Fruit fly (Drosophila melanogaster) whole organism, embryonic: ENCODE data around the gene CG13601.

ENCODE experiments used
- Aef1 ChIP-seq: fragments of 200-800 bp; sonication (Bioruptor generic); IDR thresholded peaks from 3 replicates; pipeline ENCODE4 v1.3.6; 2022; ENCODE audit warnings: missing biosample characterization, missing genetic modification characterization
- Awh ChIP-seq: fragments of 200-800 bp; sonication (Bioruptor generic); IDR thresholded peaks from 2 replicates; pipeline ENCODE4, ENCODE4 v1.3.6; 2022; ENCODE audit warnings: missing biosample characterization, missing genetic modification characterization
- Bdp1 ChIP-seq: fragments of 200-800 bp; sonication (Bioruptor generic); optimal IDR thresholded peaks from 3 replicates; lab custom pipeline; 2016; ENCODE audit warnings: missing biosample characterization, missing genetic modification characterization
- Bgb ChIP-seq: fragments of 200-800 bp; sonication (Bioruptor generic); IDR thresholded peaks from 2 replicates; pipeline ENCODE4 v1.3.6; 2022; ENCODE audit warnings: missing biosample characterization, missing genetic modification characterization; ENCODE audit not compliant: partially characterized antibody
- BtbVII ChIP-seq: fragments of 200-800 bp; sonication (Bioruptor generic); optimal IDR thresholded peaks from 3 replicates; lab custom pipeline; 2017; ENCODE audit warnings: missing biosample characterization, mild to moderate bottlenecking, missing genetic modification characterization
- CG10979 ChIP-seq: fragments of 200-800 bp; sonication (Bioruptor generic); optimal IDR thresholded peaks from 2 replicates; lab custom pipeline; 2018; ENCODE audit warnings: missing biosample characterization, mild to moderate bottlenecking, missing genetic modification characterization, moderate library complexity
- CG1233 ChIP-seq: fragments of 200-800 bp; sonication (Bioruptor generic); optimal IDR thresholded peaks from 4 replicates; lab custom pipeline; 2018; ENCODE audit warnings: missing biosample characterization, mild to moderate bottlenecking, missing genetic modification characterization
- CG13123 ChIP-seq: fragments of 200-800 bp; sonication (Bioruptor generic); optimal IDR thresholded peaks from 2 replicates; lab custom pipeline; 2016; ENCODE audit warnings: missing biosample characterization, missing genetic modification characterization
- CG14965 ChIP-seq: fragments of 200-800 bp; sonication (Bioruptor generic); optimal IDR thresholded peaks from 2 replicates; lab custom pipeline; 2016; ENCODE audit warnings: missing biosample characterization, missing genetic modification characterization, borderline replicate concordance
- CG16813 ChIP-seq: fragments of 200-800 bp; sonication (Bioruptor generic); IDR thresholded peaks from 3 replicates; pipeline ENCODE4 v1.3.6; 2022; ENCODE audit warnings: missing biosample characterization, missing genetic modification characterization; ENCODE audit not compliant: partially characterized antibody
- CG30431 ChIP-seq: fragments of 200-800 bp; sonication (Bioruptor generic); optimal IDR thresholded peaks from 2 replicates; lab custom pipeline; 2017; ENCODE audit warnings: missing biosample characterization, missing genetic modification characterization
- CG3281 ChIP-seq: fragments of 200-800 bp; sonication (Bioruptor generic); optimal IDR thresholded peaks from 3 replicates; lab custom pipeline; 2017; ENCODE audit warnings: missing biosample characterization, mild to moderate bottlenecking, missing genetic modification characterization
- CG4360 ChIP-seq: fragments of 200-800 bp; sonication (Bioruptor generic); IDR thresholded peaks from 2 replicates; pipeline ENCODE4 v1.3.6; 2022; ENCODE audit warnings: missing biosample characterization, missing genetic modification characterization
- CG6813 ChIP-seq: fragments of 200-800 bp; sonication (Bioruptor generic); optimal IDR thresholded peaks from 2 replicates; lab custom pipeline; 2017; ENCODE audit warnings: missing biosample characterization, missing genetic modification characterization, mild to moderate bottlenecking, moderate library complexity, missing genetic modification reagents
- CG7963 ChIP-seq: fragments of 200-800 bp; sonication (Bioruptor generic); IDR thresholded peaks from 3 replicates; pipeline ENCODE4 v1.3.6; 2022; ENCODE audit warnings: missing biosample characterization, missing genetic modification characterization; ENCODE audit not compliant: partially characterized antibody
- CG8290 ChIP-seq, 3 experiments: fragments of 200-800 bp; sonication (Bioruptor generic); optimal IDR thresholded peaks; 2 replicates each; lab custom pipeline; 2016 to 2019; ENCODE audit warnings: missing biosample characterization in 3 of 3, missing genetic modification characterization in 3 of 3, mild to moderate bottlenecking in 2 of 3, moderate library complexity in 1 of 3
- CG8359 ChIP-seq: fragments of 200-800 bp; sonication (Bioruptor generic); optimal IDR thresholded peaks from 2 replicates; lab custom pipeline; 2017; ENCODE audit warnings: missing biosample characterization, mild to moderate bottlenecking, missing genetic modification characterization, borderline replicate concordance
- CG8924 ChIP-seq: fragments of 200-800 bp; optimal IDR thresholded peaks from 3 replicates; lab custom pipeline; 2019; ENCODE audit warnings: missing biosample characterization, mild to moderate bottlenecking, missing genetic modification characterization, moderate library complexity
- CG9932 ChIP-seq: fragments of 200-800 bp; sonication (Bioruptor generic); IDR thresholded peaks from 2 replicates; pipeline ENCODE4 v1.3.6; 2022; ENCODE audit warnings: missing biosample characterization, missing genetic modification characterization
- CoRest ChIP-seq: fragments of 200-800 bp; sonication (Bioruptor generic); optimal IDR thresholded peaks from 3 replicates; lab custom pipeline; 2018; ENCODE audit warnings: missing biosample characterization, mild to moderate bottlenecking, missing genetic modification characterization, moderate library complexity
- Dbx ChIP-seq: fragments of 200-800 bp; sonication (Bioruptor generic); IDR thresholded peaks from 3 replicates; pipeline ENCODE4 v1.3.6; 2022; ENCODE audit warnings: missing biosample characterization, missing genetic modification characterization
- Dek ChIP-seq: fragments of 200-800 bp; sonication (Bioruptor generic); optimal IDR thresholded peaks from 3 replicates; lab custom pipeline; 2019; ENCODE audit warnings: missing biosample characterization, mild to moderate bottlenecking, missing genetic modification characterization, moderate library complexity
- Doc3 ChIP-seq: fragments of 200-800 bp; sonication (Bioruptor generic); IDR thresholded peaks from 3 replicates; pipeline ENCODE4 v1.3.6; 2022; ENCODE audit warnings: missing biosample characterization, missing genetic modification characterization; ENCODE audit not compliant: partially characterized antibody
- Dref ChIP-seq: fragments of 200-800 bp; sonication (Bioruptor generic); IDR thresholded peaks from 2 replicates; pipeline ENCODE4 v1.3.6; 2022; ENCODE audit warnings: missing biosample characterization, missing genetic modification characterization
- E2f1 ChIP-seq: fragments of 200-800 bp; sonication (Bioruptor generic); IDR thresholded peaks from 2 replicates; pipeline ENCODE4 v1.3.6; 2022; ENCODE audit warnings: missing biosample characterization, missing genetic modification characterization
- Ets65A ChIP-seq: fragments of 200-800 bp; sonication (Bioruptor generic); peaks from one replicate; lab custom pipeline; 2016; ENCODE audit warnings: missing biosample characterization, missing genetic modification characterization
- Fer1 ChIP-seq: fragments of 200-800 bp; sonication (Bioruptor generic); optimal IDR thresholded peaks from 2 replicates; lab custom pipeline; 2017; ENCODE audit warnings: missing biosample characterization, mild to moderate bottlenecking, missing genetic modification characterization
- Fer2 ChIP-seq: fragments of 200-800 bp; sonication (Bioruptor generic); optimal IDR thresholded peaks from 2 replicates; lab custom pipeline; 2018; ENCODE audit warnings: missing biosample characterization, mild to moderate bottlenecking, missing genetic modification characterization, moderate library complexity
- HmgD ChIP-seq: fragments of 200-800 bp; sonication (Bioruptor generic); optimal IDR thresholded peaks from 3 replicates; lab custom pipeline; 2016; ENCODE audit warnings: missing biosample characterization, missing genetic modification characterization
- Hmr ChIP-seq: fragments of 200-800 bp; sonication (Bioruptor generic); optimal IDR thresholded peaks from 3 replicates; lab custom pipeline; 2017; ENCODE audit warnings: mild to moderate bottlenecking, missing biosample characterization, missing genetic modification reagents, missing genetic modification characterization
- Med ChIP-seq: fragments of 200-800 bp; sonication (Bioruptor generic); peaks from one replicate; lab custom pipeline; 2016; ENCODE audit warnings: missing biosample characterization, missing genetic modification characterization, mild to moderate bottlenecking, inconsistent platforms, moderate library complexity
- Rfx ChIP-seq: fragments of 200-800 bp; sonication (Bioruptor generic); IDR thresholded peaks from 2 replicates; pipeline ENCODE4 v1.3.6; 2022; ENCODE audit warnings: missing biosample characterization, missing genetic modification characterization
- aop ChIP-seq: fragments of 200-800 bp; sonication (Bioruptor generic); IDR thresholded peaks from 2 replicates; pipeline ENCODE4 v1.3.6; 2022; ENCODE audit warnings: missing biosample characterization, missing genetic modification characterization
- bsh ChIP-seq, 2 experiments: fragments of 200-800 bp; sonication (Bioruptor generic); optimal IDR thresholded peaks; 2 replicates each; lab custom pipeline; 2017 to 2018; ENCODE audit warnings: mild to moderate bottlenecking in 2 of 2, missing biosample characterization in 2 of 2, missing genetic modification characterization in 2 of 2, moderate library complexity in 1 of 2
- corto ChIP-seq: fragments of 200-800 bp; sonication (Bioruptor generic); optimal IDR thresholded peaks from 2 replicates; lab custom pipeline; 2016; ENCODE audit warnings: missing biosample characterization, mild to moderate bottlenecking, missing genetic modification characterization, moderate library complexity
- esg ChIP-seq: fragments of 200-800 bp; sonication (Bioruptor generic); conservative IDR thresholded peaks from 2 replicates; pipeline ENCODE4 v1.3.6; 2022; ENCODE audit warnings: missing biosample characterization, missing genetic modification characterization
- ind ChIP-seq: fragments of 200-800 bp; sonication (Bioruptor generic); optimal IDR thresholded peaks from 3 replicates; lab custom pipeline; 2016; ENCODE audit warnings: missing biosample characterization, missing genetic modification characterization
- knrl ChIP-seq: fragments of 200-800 bp; sonication (Bioruptor generic); IDR thresholded peaks from 3 replicates; pipeline ENCODE4 v1.3.6; 2022; ENCODE audit warnings: missing biosample characterization, missing genetic modification characterization; ENCODE audit not compliant: partially characterized antibody
- mirr ChIP-seq: fragments of 200-800 bp; sonication (Bioruptor generic); optimal IDR thresholded peaks from 3 replicates; lab custom pipeline; 2018; ENCODE audit warnings: missing biosample characterization, mild to moderate bottlenecking, missing genetic modification characterization
- nom ChIP-seq: fragments of 200-800 bp; sonication (Bioruptor generic); optimal IDR thresholded peaks from 2 replicates; lab custom pipeline; 2017; ENCODE audit warnings: missing biosample characterization, missing genetic modification characterization, mild to moderate bottlenecking, moderate library complexity, missing genetic modification reagents
- pros ChIP-seq: fragments of 200-800 bp; sonication (Bioruptor generic); optimal IDR thresholded peaks from 3 replicates; lab custom pipeline; 2019; ENCODE audit warnings: missing biosample characterization, mild to moderate bottlenecking, missing genetic modification characterization, moderate library complexity
- pzg ChIP-seq: fragments of 200-800 bp; sonication (Bioruptor generic); optimal IDR thresholded peaks from 3 replicates; lab custom pipeline; 2018; ENCODE audit warnings: missing biosample characterization, mild to moderate bottlenecking, missing genetic modification characterization, moderate library complexity
- sim ChIP-seq: fragments of 200-800 bp; sonication (Bioruptor generic); IDR thresholded peaks from 2 replicates; pipeline ENCODE4 v1.3.6; 2022; ENCODE audit warnings: missing biosample characterization, missing genetic modification characterization
- tx ChIP-seq: fragments of 200-800 bp; sonication (Bioruptor generic); optimal IDR thresholded peaks from 2 replicates; lab custom pipeline; 2016; ENCODE audit warnings: missing biosample characterization, missing genetic modification characterization
- wek ChIP-seq: fragments of 200-800 bp; sonication (Bioruptor generic); optimal IDR thresholded peaks from 3 replicates; lab custom pipeline; 2018; ENCODE audit warnings: missing biosample characterization, mild to moderate bottlenecking, missing genetic modification characterization, moderate library complexity
- yki ChIP-seq: fragments of >200 bp; optimal IDR thresholded peaks from 3 replicates; lab custom pipeline; 2018

Gene CG13601

DNA sequence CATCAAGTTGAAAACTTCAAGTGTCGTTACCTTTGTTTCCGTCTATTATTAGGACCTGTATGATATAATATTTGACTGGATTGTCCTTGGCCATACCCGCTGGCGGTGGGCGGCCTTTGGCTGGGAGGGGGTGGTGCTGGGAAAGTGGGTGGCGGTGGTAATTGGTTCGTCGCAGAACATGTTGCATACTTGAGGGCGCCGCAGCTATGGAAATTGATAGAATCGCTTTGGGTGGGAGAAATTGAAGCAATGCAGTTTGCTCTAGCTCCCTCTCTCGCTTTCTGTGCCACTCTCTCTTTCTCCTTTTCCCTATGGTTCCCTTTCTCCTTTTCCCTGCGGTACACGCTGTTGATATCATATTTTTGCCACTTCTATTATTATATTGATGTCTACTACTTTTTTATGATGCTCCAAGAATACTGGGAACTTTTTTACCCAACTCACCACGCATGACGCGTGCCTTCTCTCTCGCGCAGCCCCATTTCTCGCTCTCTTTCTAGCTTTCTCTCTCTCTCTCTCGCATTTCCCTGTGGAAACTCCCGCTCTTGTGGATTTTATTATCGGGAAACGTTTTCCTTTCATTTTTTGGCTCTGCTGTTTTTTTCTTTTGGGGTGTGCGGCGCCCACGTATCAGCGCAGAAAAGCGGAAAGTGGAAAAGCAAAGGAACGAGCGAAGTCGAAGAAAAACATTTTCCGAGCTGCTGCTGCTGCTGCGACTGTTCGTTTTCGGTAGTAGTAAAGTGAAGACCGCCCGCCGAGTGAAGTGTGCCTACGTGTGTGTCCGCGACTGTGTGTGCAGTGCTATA lies 37.7 kb upstream of the CG13601 start (continued):
- no peak for TF ChIP-seq Awh (GFP tag; lab: Robert Waterston, UW)
- TF ChIP-seq corto = no peak
- TF ChIP-seq CoRest = no peak

DNA sequence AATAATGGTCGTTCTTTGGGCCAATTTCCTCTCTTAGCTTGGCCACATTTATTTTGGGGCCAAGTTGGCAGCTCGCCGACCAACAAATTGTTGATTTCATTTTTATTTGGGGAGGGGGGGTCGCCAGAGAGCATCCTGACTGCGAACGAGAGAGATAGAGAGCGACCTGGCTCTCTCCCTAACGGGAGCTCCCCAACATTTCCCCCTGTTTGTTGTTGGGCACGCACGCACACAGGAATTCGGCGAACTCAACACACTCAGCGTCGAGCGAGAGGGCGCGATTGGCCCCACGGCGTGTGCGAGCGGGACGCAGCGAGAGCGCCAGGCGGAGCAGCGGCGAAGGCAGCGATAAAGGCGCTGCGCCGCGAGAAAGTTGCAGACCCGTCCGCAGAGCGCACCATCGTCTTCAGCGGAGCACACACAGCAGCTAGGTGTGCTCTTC lies 35.4 kb upstream of the CG13601 start, which contains the start of gene CG31140:
Gene CG31140, plus strand, starts transcription at position 400 of the 442 bp plus-strand sequence.
- peak; percentile 74 for TF ChIP-seq Ets65A (GFP tag; lab: Kevin White, UChicago)
- peak; percentile 12 for TF ChIP-seq BtbVII (GFP tag; lab: Kevin White, UChicago)
- TF ChIP-seq CG8290 (GFP tag; optimal IDR thresholded peaks at IDR 0.05; lab: Kevin White, UChicago) = peak; percentile 36
- peak; percentile 50 to 64 for TF ChIP-seq CG8290 (tag; optimal IDR thresholded peaks at IDR 0.05; lab: Kevin White, UChicago)
- no peak for TF ChIP-seq aop (GFP tag; lab: Robert Waterston, UW)
- TF ChIP-seq CG6813 (GFP tag; lab: Kevin White, UChicago) = peak; percentile 11
- TF ChIP-seq Rfx (GFP tag; lab: Robert Waterston, UW) = 0 out of 2 replicates have a peak, but pooled peaks have one; percentile 9
- no peak for TF ChIP-seq CG7963 (GFP tag; lab: Robert Waterston, UW)
- TF ChIP-seq CG8359 = no peak
- no peak for TF ChIP-seq E2f1
- 0 out of 3 replicates have a peak, but pooled peaks have one; percentile 21 for TF ChIP-seq CG16813 (GFP tag; lab: Robert Waterston, UW)
- TF ChIP-seq Bgb (GFP tag; lab: Robert Waterston, UW) = peak; percentile 30; the same call in 1 of the 2 replicates
- TF ChIP-seq pzg = peak; percentile 43
- TF ChIP-seq pros (GFP tag; lab: Kevin White, UChicago) = no peak
- TF ChIP-seq tx (GFP tag; lab: Kevin White, UChicago) = no peak
- no peak for TF ChIP-seq CG14965
- no peak for TF ChIP-seq CG1233 (GFP tag; lab: Kevin White, UChicago)
- TF ChIP-seq CG3281 (GFP tag; lab: Kevin White, UChicago) = peak; percentile 6
- no peak for TF ChIP-seq CG30431
- no peak for TF ChIP-seq esg
- TF ChIP-seq HmgD (GFP tag; lab: Kevin White, UChicago) = no peak
- TF ChIP-seq Aef1 (GFP tag; lab: Robert Waterston, UW) = peak; percentile 41; the same call in 1 of the 3 replicates
- TF ChIP-seq knrl (GFP tag; lab: Robert Waterston, UW) = no peak
- peak; percentile 67 for TF ChIP-seq Fer1
- TF ChIP-seq wek (GFP tag; lab: Kevin White, UChicago) = peak; percentile 49
- peak; percentile 61 for TF ChIP-seq nom (GFP tag; lab: Kevin White, UChicago)
- peak; percentile 30; the same call in 1 of the 3 replicates for TF ChIP-seq Doc3 (GFP tag; lab: Robert Waterston, UW)
- TF ChIP-seq bsh (GFP tag; optimal IDR thresholded peaks at IDR 0.05; lab: Kevin White, UChicago) = peak in 1 of 2 experiments; percentile 38
- TF ChIP-seq ind (GFP tag; lab: Kevin White, UChicago) = no peak
- no peak for TF ChIP-seq Dref
- TF ChIP-seq CG13123 (GFP tag; lab: Kevin White, UChicago) = no peak
- peak; percentile 38 for TF ChIP-seq mirr (GFP tag; lab: Kevin White, UChicago)
- peak; percentile 38 for TF ChIP-seq Hmr (GFP tag; lab: Kevin White, UChicago)
- TF ChIP-seq CG9932 = no peak
- TF ChIP-seq Fer2 (tag; lab: Kevin White, UChicago) = no peak
- peak; percentile 61 for TF ChIP-seq CG4360 (GFP tag; lab: Robert Waterston, UW)
- TF ChIP-seq sim (GFP tag; lab: Robert Waterston, UW) = 0 out of 2 replicates have a peak, but pooled peaks have one; percentile 27
- peak; percentile 7 for TF ChIP-seq CG10979 (tag; lab: Kevin White, UChicago)
- peak; percentile 79 for TF ChIP-seq Med
- TF ChIP-seq Bdp1 = no peak
- TF ChIP-seq Dek = no peak
- TF ChIP-seq Dbx = 0 out of 3 replicates have a peak, but pooled peaks have one; percentile 23
- TF ChIP-seq yki (lab: Kevin White, UChicago) = peak; percentile 36
- peak; percentile 7 for TF ChIP-seq CG8924
